Fruit fly (Drosophila melanogaster) whole organism, embryonic: ENCODE data around the gene CG32944.

ENCODE experiments used
- ATbp ChIP-seq: fragments of 200-800 bp; sonication (Bioruptor generic); optimal IDR thresholded peaks from 2 replicates; lab custom pipeline; 2017; ENCODE audit warnings: missing biosample characterization, mild to moderate bottlenecking, missing genetic modification characterization, missing genetic modification reagents
- Awh ChIP-seq: fragments of 200-800 bp; sonication (Bioruptor generic); IDR thresholded peaks from 2 replicates; pipeline ENCODE4, ENCODE4 v1.3.6; 2022; ENCODE audit warnings: missing biosample characterization, missing genetic modification characterization
- CG10565 ChIP-seq: fragments of 200-800 bp; sonication (Bioruptor generic); optimal IDR thresholded peaks from 3 replicates; lab custom pipeline; 2016; ENCODE audit warnings: missing biosample characterization, mild to moderate bottlenecking, missing genetic modification characterization
- CG11695 ChIP-seq: fragments of 200-800 bp; sonication (Bioruptor generic); IDR thresholded peaks from 3 replicates; pipeline ENCODE4 v1.3.6; 2022; ENCODE audit warnings: missing biosample characterization, missing genetic modification characterization
- CG12659 ChIP-seq: fragments of 200-800 bp; sonication (Bioruptor generic); optimal IDR thresholded peaks from 3 replicates; lab custom pipeline; 2017; ENCODE audit warnings: mild to moderate bottlenecking, missing biosample characterization, missing genetic modification reagents, missing genetic modification characterization
- CG12769 ChIP-seq: fragments of 200-800 bp; sonication (Bioruptor generic); optimal IDR thresholded peaks from 2 replicates; lab custom pipeline; 2019; ENCODE audit warnings: missing biosample characterization, mild to moderate bottlenecking, missing genetic modification characterization, moderate library complexity
- CG14710 ChIP-seq: fragments of 200-800 bp; sonication (Bioruptor generic); optimal IDR thresholded peaks from 3 replicates; lab custom pipeline; 2019; ENCODE audit warnings: missing biosample characterization, mild to moderate bottlenecking, missing genetic modification characterization, moderate library complexity
- CG14860 ChIP-seq: fragments of 200-800 bp; sonication (Bioruptor generic); IDR thresholded peaks from 3 replicates; pipeline ENCODE4 v1.3.6; 2022; ENCODE audit warnings: missing biosample characterization, missing genetic modification characterization; ENCODE audit not compliant: partially characterized antibody
- CG1603 ChIP-seq: fragments of 200-800 bp; sonication (Bioruptor generic); optimal IDR thresholded peaks from 2 replicates; lab custom pipeline; 2019; ENCODE audit warnings: missing biosample characterization, mild to moderate bottlenecking, missing genetic modification characterization, moderate library complexity
- CG17385 ChIP-seq: fragments of 200-800 bp; sonication (Bioruptor generic); optimal IDR thresholded peaks from 3 replicates; lab custom pipeline; 2018; ENCODE audit warnings: missing biosample characterization, mild to moderate bottlenecking, missing genetic modification characterization
- CG18476 ChIP-seq: fragments of 200-800 bp; sonication (Bioruptor generic); optimal IDR thresholded peaks from 2 replicates; lab custom pipeline; 2016; ENCODE audit warnings: missing biosample characterization, mild to moderate bottlenecking, missing genetic modification characterization
- CG2129 ChIP-seq: fragments of 200-800 bp; sonication (Bioruptor generic); IDR thresholded peaks from 2 replicates; pipeline ENCODE4 v1.3.6; 2022; ENCODE audit warnings: missing biosample characterization, missing genetic modification characterization; ENCODE audit not compliant: partially characterized antibody
- CG32772 ChIP-seq: fragments of 200-800 bp; sonication (Bioruptor generic); IDR thresholded peaks from 2 replicates; pipeline ENCODE4 v1.3.6; 2022; ENCODE audit warnings: missing biosample characterization, missing genetic modification characterization
- CG4282 ChIP-seq: fragments of 200-800 bp; sonication (Bioruptor generic); optimal IDR thresholded peaks from 2 replicates; lab custom pipeline; 2016; ENCODE audit warnings: missing biosample characterization, missing genetic modification characterization
- CG43689 ChIP-seq: fragments of 200-800 bp; sonication (Bioruptor generic); IDR thresholded peaks from 2 replicates; pipeline ENCODE4 v1.3.6; 2022; ENCODE audit warnings: missing biosample characterization, missing genetic modification characterization
- CG5953 ChIP-seq: fragments of 200-800 bp; sonication (Bioruptor generic); IDR thresholded peaks from 2 replicates; pipeline ENCODE4 v1.3.6; 2022; ENCODE audit warnings: missing biosample characterization, missing genetic modification characterization
- CG6175 ChIP-seq: fragments of 200-800 bp; sonication (Bioruptor generic); IDR thresholded peaks from 3 replicates; pipeline ENCODE4 v1.3.6; 2022; ENCODE audit warnings: missing biosample characterization, missing genetic modification characterization
- CG6689 ChIP-seq: fragments of 200-800 bp; sonication (Bioruptor generic); IDR thresholded peaks from 2 replicates; pipeline ENCODE4 v1.3.6; 2022; ENCODE audit warnings: missing biosample characterization, missing genetic modification characterization
- CG9215 ChIP-seq: fragments of 200-800 bp; sonication (Bioruptor generic); IDR thresholded peaks from 2 replicates; pipeline ENCODE4 v1.3.6; 2022; ENCODE audit warnings: missing biosample characterization, missing genetic modification characterization
- CG9932 ChIP-seq: fragments of 200-800 bp; sonication (Bioruptor generic); IDR thresholded peaks from 2 replicates; pipeline ENCODE4 v1.3.6; 2022; ENCODE audit warnings: missing biosample characterization, missing genetic modification characterization
- CTCF ChIP-seq: fragments of 200-800 bp; sonication (Bioruptor generic); optimal IDR thresholded peaks from 2 replicates; lab custom pipeline; 2017; ENCODE audit warnings: missing biosample characterization, mild to moderate bottlenecking, missing genetic modification characterization, moderate library complexity
- Dip2 ChIP-seq: fragments of 200-800 bp; sonication (Bioruptor generic); IDR thresholded peaks from 2 replicates; pipeline ENCODE4 v1.3.6; 2022; ENCODE audit warnings: missing biosample characterization, missing genetic modification characterization
- Fer3 ChIP-seq: fragments of 200-800 bp; sonication (Bioruptor generic); optimal IDR thresholded peaks from 2 replicates; lab custom pipeline; 2018; ENCODE audit warnings: missing biosample characterization, mild to moderate bottlenecking, missing genetic modification characterization, moderate library complexity
- Gsc ChIP-seq: fragments of 200-800 bp; sonication (Bioruptor generic); IDR thresholded peaks from 2 replicates; pipeline ENCODE4 v1.3.6; 2022; ENCODE audit warnings: missing biosample characterization, missing genetic modification characterization
- HLH54F ChIP-seq: fragments of 200-800 bp; sonication (Bioruptor generic); optimal IDR thresholded peaks from 3 replicates; lab custom pipeline; 2016; ENCODE audit warnings: missing biosample characterization, missing genetic modification characterization
- Hmx ChIP-seq: fragments of 200-800 bp; sonication (Bioruptor generic); optimal IDR thresholded peaks from 2 replicates; lab custom pipeline; 2016; ENCODE audit warnings: missing biosample characterization, missing genetic modification characterization
- Hr3 ChIP-seq: fragments of 200-800 bp; sonication (Bioruptor generic); optimal IDR thresholded peaks from 3 replicates; lab custom pipeline; 2016; ENCODE audit warnings: missing biosample characterization, missing genetic modification characterization
- Max ChIP-seq: fragments of 200-800 bp; sonication (Bioruptor generic); optimal IDR thresholded peaks from 2 replicates; lab custom pipeline; 2016; ENCODE audit warnings: missing biosample characterization, mild to moderate bottlenecking, missing genetic modification characterization
- Poxn ChIP-seq: fragments of 200-800 bp; sonication (Bioruptor generic); IDR thresholded peaks from 2 replicates; pipeline ENCODE4 v1.3.6; 2022; ENCODE audit warnings: missing biosample characterization, missing genetic modification characterization
- Ravus ChIP-seq: fragments of 200-800 bp; sonication (Bioruptor generic); IDR thresholded peaks from 2 replicates; pipeline ENCODE4 v1.3.6; 2022; ENCODE audit warnings: missing biosample characterization, missing genetic modification characterization
- aop ChIP-seq: fragments of 200-800 bp; sonication (Bioruptor generic); IDR thresholded peaks from 2 replicates; pipeline ENCODE4 v1.3.6; 2022; ENCODE audit warnings: missing biosample characterization, missing genetic modification characterization
- bab2 ChIP-seq: fragments of 200-800 bp; sonication (Bioruptor generic); optimal IDR thresholded peaks from 2 replicates; lab custom pipeline; 2016; ENCODE audit warnings: missing biosample characterization, missing genetic modification characterization
- crc ChIP-seq: fragments of 200-800 bp; sonication (Bioruptor generic); optimal IDR thresholded peaks from 2 replicates; lab custom pipeline; 2016; ENCODE audit warnings: missing biosample characterization, missing genetic modification characterization
- da ChIP-seq: fragments of 200-800 bp; sonication (Bioruptor generic); optimal IDR thresholded peaks from 2 replicates; lab custom pipeline; 2016; ENCODE audit warnings: missing biosample characterization, missing genetic modification characterization
- dimm ChIP-seq: fragments of 200-800 bp; sonication (Bioruptor generic); IDR thresholded peaks from 2 replicates; pipeline ENCODE4 v1.3.6; 2022; ENCODE audit warnings: missing biosample characterization, missing genetic modification characterization
- dmrt11E ChIP-seq: fragments of 200-800 bp; sonication (Bioruptor generic); optimal IDR thresholded peaks from 3 replicates; lab custom pipeline; 2018; ENCODE audit warnings: missing biosample characterization, mild to moderate bottlenecking, missing genetic modification characterization, moderate library complexity
- emc ChIP-seq: fragments of 200-800 bp; sonication (Bioruptor generic); optimal IDR thresholded peaks from 2 replicates; lab custom pipeline; 2016; ENCODE audit warnings: missing biosample characterization, missing genetic modification characterization
- fru ChIP-seq: fragments of >200 bp; optimal IDR thresholded peaks from 2 replicates; lab custom pipeline; 2017
- gro ChIP-seq: fragments of 200-800 bp; sonication (Bioruptor generic); optimal IDR thresholded peaks from 2 replicates; lab custom pipeline; 2016; ENCODE audit warnings: missing biosample characterization, missing genetic modification characterization
- gsb ChIP-seq: fragments of 200-800 bp; sonication (Bioruptor generic); IDR thresholded peaks from 2 replicates; pipeline ENCODE4 v1.3.6; 2022; ENCODE audit warnings: missing biosample characterization, missing genetic modification characterization
- insv ChIP-seq, 2 experiments: fragments of 200-800 bp; sonication (Bioruptor generic); optimal IDR thresholded peaks; 3 replicates each; lab custom pipeline; 2016 to 2018; ENCODE audit warnings: missing biosample characterization in 2 of 2, missing genetic modification characterization in 2 of 2
- jigr1 ChIP-seq: fragments of 200-800 bp; sonication (Bioruptor generic); IDR thresholded peaks from 3 replicates; pipeline ENCODE4 v1.3.6; 2022; ENCODE audit warnings: missing biosample characterization, missing genetic modification characterization
- kay ChIP-seq: fragments of 200-800 bp; sonication (Bioruptor generic); optimal IDR thresholded peaks from 2 replicates; lab custom pipeline; 2016; ENCODE audit warnings: missing biosample characterization, missing genetic modification characterization
- ken ChIP-seq: fragments of 200-800 bp; sonication (Bioruptor generic); IDR thresholded peaks from 3 replicates; pipeline ENCODE4 v1.3.6; 2022; ENCODE audit warnings: missing biosample characterization, missing genetic modification characterization
- pnt ChIP-seq: fragments of 200-800 bp; sonication (Bioruptor generic); optimal IDR thresholded peaks from 3 replicates; lab custom pipeline; 2016; ENCODE audit warnings: missing biosample characterization, missing genetic modification characterization
- pum ChIP-seq: fragments of 200-800 bp; sonication (Bioruptor generic); optimal IDR thresholded peaks from 2 replicates; lab custom pipeline; 2016; ENCODE audit warnings: missing biosample characterization, missing genetic modification characterization
- sd ChIP-seq: fragments of 200-800 bp; sonication (Bioruptor generic); optimal IDR thresholded peaks from 3 replicates; lab custom pipeline; 2018; ENCODE audit warnings: missing biosample characterization, mild to moderate bottlenecking, missing genetic modification characterization, moderate library complexity
- seq ChIP-seq: fragments of 200-800 bp; sonication (Bioruptor generic); IDR thresholded peaks from 2 replicates; pipeline ENCODE4 v1.3.6; 2022; ENCODE audit warnings: missing biosample characterization, missing genetic modification characterization
- sisA ChIP-seq: fragments of 200-800 bp; sonication (Bioruptor generic); IDR thresholded peaks from 2 replicates; pipeline ENCODE4 v1.3.6; 2022; ENCODE audit warnings: missing biosample characterization, missing genetic modification characterization
- trem ChIP-seq: fragments of 200-800 bp; optimal IDR thresholded peaks from 3 replicates; lab custom pipeline; 2019; ENCODE audit warnings: missing biosample characterization, mild to moderate bottlenecking, missing genetic modification characterization, moderate library complexity
- unc-4 ChIP-seq: fragments of 200-800 bp; sonication (Bioruptor generic); IDR thresholded peaks from 2 replicates; pipeline ENCODE4 v1.3.6; 2022; ENCODE audit warnings: missing biosample characterization, missing genetic modification characterization; ENCODE audit not compliant: partially characterized antibody
- zfh2 ChIP-seq: fragments of 200-800 bp; sonication (Bioruptor generic); optimal IDR thresholded peaks from 2 replicates; lab custom pipeline; 2016; ENCODE audit warnings: missing biosample characterization, missing genetic modification characterization

The CG32944 gene

DNA sequence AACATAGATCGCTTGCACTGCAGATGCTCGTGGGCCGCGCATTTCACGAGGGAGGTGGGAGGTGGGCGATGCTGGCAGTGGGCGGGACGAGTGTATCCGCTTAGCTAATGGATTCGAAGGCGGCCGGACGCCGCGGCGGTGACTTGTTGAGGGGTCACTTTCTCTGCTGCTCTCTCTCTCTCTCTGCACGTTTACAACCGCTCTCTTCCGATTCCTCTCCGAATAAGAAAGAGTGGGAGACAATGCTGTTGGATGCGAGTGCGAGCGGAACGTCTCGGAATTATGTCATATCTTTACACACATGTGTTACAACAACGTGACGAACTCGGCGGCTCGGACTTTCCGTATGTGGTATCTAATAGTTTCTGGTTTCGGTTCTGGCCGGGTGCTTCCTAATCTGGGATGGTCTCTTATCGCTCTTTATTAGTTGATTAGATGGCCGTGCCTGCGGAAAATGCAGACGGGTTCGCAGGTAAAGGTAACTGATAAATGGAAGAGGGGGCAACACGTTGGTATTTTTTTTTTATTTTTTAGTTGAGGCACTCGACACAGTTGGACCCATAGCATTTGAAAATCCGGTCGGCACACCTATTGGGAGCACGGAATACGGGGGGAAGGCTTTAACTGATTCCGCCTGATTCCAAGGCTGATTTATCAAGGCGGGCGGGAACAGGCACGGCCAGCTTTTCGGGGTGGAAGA, 33.1 kb upstream of the CG32944 start (continued):
- TF ChIP-seq CG10565 (GFP tag; lab: Kevin White, UChicago) (no peak), CG14710 (no peak), Poxn (GFP tag; lab: Robert Waterston, UW) (no peak), CG18476 (GFP tag; lab: Kevin White, UChicago) (no peak), Dip2 (GFP tag; lab: Robert Waterston, UW) (no peak), CG9215 (GFP tag; lab: Robert Waterston, UW) (no peak), CG9932 (no peak), unc-4 (GFP tag; lab: Robert Waterston, UW) (peak; percentile 46; the same call in 1 of the 2 replicates), CG6689 (no peak), crc (no peak), HLH54F (GFP tag; lab: Kevin White, UChicago) (no peak), CG11695 (GFP tag; lab: Robert Waterston, UW) (no peak), zfh2 (GFP tag; lab: Kevin White, UChicago) (no peak), CG32772 (0 out of 2 replicates have a peak, but pooled peaks have one; percentile 17), aop (GFP tag; lab: Robert Waterston, UW) (no peak), da (GFP tag; lab: Kevin White, UChicago) (no peak), dmrt11E (tag; lab: Kevin White, UChicago) (no peak), gsb (GFP tag; lab: Robert Waterston, UW) (no peak), ken (GFP tag; lab: Robert Waterston, UW) (no peak), kay (no peak), trem (no peak), gro (no peak), emc (no peak), pnt (GFP tag; lab: Kevin White, UChicago) (no peak), CG2129 (no peak), Hr3 (GFP tag; lab: Kevin White, UChicago) (no peak), CG12659 (GFP tag; lab: Kevin White, UChicago) (no peak), CG12769 (tag; lab: Kevin White, UChicago) (peak; percentile 16), jigr1 (GFP tag; lab: Robert Waterston, UW) (no peak), CG43689 (GFP tag; lab: Robert Waterston, UW) (no peak), seq (peak; percentile 30; the same call in 1 of the 2 replicates), pum (GFP tag; lab: Kevin White, UChicago) (no peak), Fer3 (tag; lab: Kevin White, UChicago) (no peak), dimm (GFP tag; lab: Robert Waterston, UW) (no peak), CG5953 (GFP tag; lab: Robert Waterston, UW) (no peak), insv (GFP tag; optimal IDR thresholded peaks at IDR 0.05; lab: Kevin White, UChicago) (no peak), CG1603 (tag; lab: Kevin White, UChicago) (no peak), bab2 (GFP tag; lab: Kevin White, UChicago) (no peak), Max (GFP tag; lab: Kevin White, UChicago) (no peak), CG4282 (GFP tag; lab: Kevin White, UChicago) (no peak), CTCF (no peak), CG6175 (GFP tag; lab: Robert Waterston, UW) (no peak; the same call in 2 of the 3 replicates), fru (lab: Kevin White, UChicago) (no peak), Gsc (GFP tag; lab: Robert Waterston, UW) (no peak), sisA (GFP tag; lab: Robert Waterston, UW) (no peak), Hmx (GFP tag; lab: Kevin White, UChicago) (no peak), CG14860 (GFP tag; lab: Robert Waterston, UW) (no peak), ATbp (GFP tag; lab: Kevin White, UChicago) (no peak), Ravus (GFP tag; lab: Robert Waterston, UW) (no peak), Awh (GFP tag; lab: Robert Waterston, UW) (0 out of 2 replicates have a peak, but pooled peaks have one; percentile 18), sd (no peak), CG17385 (GFP tag; lab: Kevin White, UChicago) (peak; percentile 55)
